Worm (Caenorhabditis elegans): ENCODE data around the gene zgpa-1.

ce11 chrIV:7834625-7835228 is 22.1 kb upstream of the zgpa-1 start, which contains the start of gene erp-44.2:
- TF ChIP-seq elt-2 (tag; optimal IDR thresholded peaks at IDR 0.05) (no peak), F13H6.1 (tag; optimal IDR thresholded peaks at IDR 0.05) (no peak), fkh-10 (GFP tag; optimal IDR thresholded peaks at IDR 0.05) (no peak), hlh-13 (GFP tag; optimal IDR thresholded peaks at IDR 0.05) (no peak), ama-1 (optimal IDR thresholded peaks at IDR 0.05) (no peak), ceh-48 (tag; optimal IDR thresholded peaks at IDR 0.05) (no peak), gmeb-2 (tag; optimal IDR thresholded peaks at IDR 0.05) (no peak), tbx-7 (tag; optimal IDR thresholded peaks at IDR 0.05) (no peak), nhr-11 (tag; optimal IDR thresholded peaks at IDR 0.05) (no peak), Y22D7AL.16 (tag; optimal IDR thresholded peaks at IDR 0.05) (no peak)

All from whole organism, late embryonic.